Worm (Caenorhabditis elegans): ENCODE measurements around the gene Y43F8B.9.

Y43F8B.9 gene

DNA sequence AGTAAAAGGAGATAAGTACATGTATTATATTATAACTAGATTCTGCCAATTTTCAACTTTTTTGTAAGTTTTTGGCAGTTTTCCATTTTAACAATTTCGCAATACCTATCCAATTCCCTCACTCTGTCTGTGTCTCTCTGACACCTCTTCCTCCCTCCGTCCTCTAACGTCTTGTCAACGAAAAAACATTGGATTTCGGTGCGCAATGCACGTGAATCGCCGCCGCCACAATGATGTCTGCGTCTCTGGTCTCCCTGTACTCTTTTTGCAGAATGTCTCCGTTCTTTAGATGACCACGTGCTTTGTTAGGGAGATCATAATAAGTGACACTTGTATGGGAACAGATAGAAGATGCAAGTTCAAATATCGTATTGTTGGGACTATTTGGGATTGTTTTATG is 51.2 kb downstream of the Y43F8B.9 start (continued):
- TF ChIP-seq ztf-18 (tag; optimal IDR thresholded peaks at IDR 0.05) (peak; percentile 11), ztf-22 (GFP tag; optimal IDR thresholded peaks at IDR 0.05) (peak; percentile 74), Y67H2A.10 (GFP tag; conservative IDR thresholded peaks at IDR 0.05) (no peak), hlh-12 (tag; optimal IDR thresholded peaks at IDR 0.05) (no peak), madf-6 (GFP tag; IDR thresholded peaks at IDR 0.05) (no peak), ama-1 (optimal IDR thresholded peaks at IDR 0.05) (no peak), ama-1 (GFP tag; optimal IDR thresholded peaks at IDR 0.05) (no peak), attf-5 (GFP tag; optimal IDR thresholded peaks at IDR 0.05) (peak; percentile 90), B0035.1 (tag; optimal IDR thresholded peaks at IDR 0.05) (peak; percentile 38), snpc-4 (GFP tag; optimal IDR thresholded peaks at IDR 0.05) (no peak), snpc-4 (tag; optimal IDR thresholded peaks at IDR 0.05) (peak in 2 of 4 experiments; percentile 65 to 73), F22D6.2 (tag; optimal IDR thresholded peaks at IDR 0.05) (peak; percentile 90), madf-10 (tag; optimal IDR thresholded peaks at IDR 0.05) (peak; percentile 88), dox-1 (GFP tag; IDR thresholded peaks at IDR 0.05) (peak; percentile 73), B0261.1 (tag; optimal IDR thresholded peaks at IDR 0.05) (no peak), snpc-3.4 (tag; optimal IDR thresholded peaks at IDR 0.05) (no peak), F39B2.1 (GFP tag; IDR thresholded peaks at IDR 0.05) (no peak), akir-1 (GFP tag; optimal IDR thresholded peaks at IDR 0.05) (no peak), T26A5.8 (tag; optimal IDR thresholded peaks at IDR 0.05) (no peak), lsl-1 (GFP tag; optimal IDR thresholded peaks at IDR 0.05) (no peak), rcor-1 (GFP tag; IDR thresholded peaks at IDR 0.05) (0 out of 2 replicates have a peak, but pooled peaks have one; percentile 33), ekl-4 (GFP tag; IDR thresholded peaks at IDR 0.05) (peak; percentile 64; the same call in 1 of the 2 replicates), repo-1 (tag; optimal IDR thresholded peaks at IDR 0.05) (peak; percentile 53), cebp-2 (GFP tag; IDR thresholded peaks at IDR 0.05) (0 out of 2 replicates have a peak, but pooled peaks have one; percentile 25), lir-1 (GFP tag; conservative IDR thresholded peaks at IDR 0.05) (no peak), nhr-27 (tag; optimal IDR thresholded peaks at IDR 0.05) (no peak), F57C9.4 (tag; optimal IDR thresholded peaks at IDR 0.05) (no peak), unc-62 (GFP tag; optimal IDR thresholded peaks at IDR 0.05) (peak; percentile 95), Y79H2A.3 (GFP tag; conservative IDR thresholded peaks at IDR 0.05) (no peak), nhr-90 (tag; optimal IDR thresholded peaks at IDR 0.05) (peak; percentile 47), ztf-28 (GFP tag; IDR thresholded peaks at IDR 0.05) (no peak), sea-2 (GFP tag; IDR thresholded peaks at IDR 0.05) (0 out of 2 replicates have a peak, but pooled peaks have one; percentile 22), nhr-179 (tag; optimal IDR thresholded peaks at IDR 0.05) (no peak), ceh-27 (GFP tag; optimal IDR thresholded peaks at IDR 0.05) (peak; percentile 95), madf-3 (GFP tag; IDR thresholded peaks at IDR 0.05) (no peak), somi-1 (GFP tag; optimal IDR thresholded peaks at IDR 0.05) (peak; percentile 97), ZK185.1 (tag; optimal IDR thresholded peaks at IDR 0.05; ENCODE audit: poor library complexity, severe bottlenecking) (no peak), C06A6.2 (GFP tag; conservative IDR thresholded peaks at IDR 0.05) (peak; percentile 87), lsy-27 (tag; optimal IDR thresholded peaks at IDR 0.05; ENCODE audit: borderline replicate concordance, insufficient read depth) (no peak), sdz-38 (tag; optimal IDR thresholded peaks at IDR 0.05) (no peak), zim-3 (tag; optimal IDR thresholded peaks at IDR 0.05) (no peak), nhr-120 (GFP tag; IDR thresholded peaks at IDR 0.05) (no peak), rec-8 (tag; optimal IDR thresholded peaks at IDR 0.05) (no peak), rpc-1 (optimal IDR thresholded peaks at IDR 0.05) (no peak), rpc-1 (tag; optimal IDR thresholded peaks at IDR 0.05) (no peak), ztf-26 (tag; optimal IDR thresholded peaks at IDR 0.05) (peak; percentile 96), F10E7.11 (tag; optimal IDR thresholded peaks at IDR 0.05) (no peak), lin-26 (GFP tag; IDR thresholded peaks at IDR 0.05) (peak; percentile 23; the same call in 1 of the 2 replicates), Y95B8A.8 (GFP tag; IDR thresholded peaks at IDR 0.05) (no peak), B0019.2 (GFP tag; conservative IDR thresholded peaks at IDR 0.05) (no peak)
